Worm (Caenorhabditis elegans): ENCODE data around the gene H43I07.4.

ce11 chrV:4187144-4187485 lies 28.8 kb upstream of the H43I07.4 start, which contains the start of gene nhr-114:
- TF ChIP-seq hmbx-1 (tag; optimal IDR thresholded peaks at IDR 0.05) = no peak
- TF ChIP-seq ama-1 (optimal IDR thresholded peaks at IDR 0.05) = no peak
- TF ChIP-seq ceh-36 (tag; optimal IDR thresholded peaks at IDR 0.05) = no peak
- no peak for TF ChIP-seq tra-4 (tag; optimal IDR thresholded peaks at IDR 0.05)
- no peak for TF ChIP-seq scrt-1 (GFP tag; IDR thresholded peaks at IDR 0.05)
- no peak for TF ChIP-seq tbx-37 (GFP tag; conservative IDR thresholded peaks at IDR 0.05)
- no peak for TF ChIP-seq pes-1 (GFP tag; IDR thresholded peaks at IDR 0.05)
- no peak for TF ChIP-seq B0310.2 (tag; optimal IDR thresholded peaks at IDR 0.05)
- TF ChIP-seq hnd-1 (tag; optimal IDR thresholded peaks at IDR 0.05) = no peak
- TF ChIP-seq flt-1 (GFP tag; IDR thresholded peaks at IDR 0.05) = no peak
- no peak for TF ChIP-seq tbx-11 (GFP tag; IDR thresholded peaks at IDR 0.05)
- TF ChIP-seq sea-1 (GFP tag; conservative IDR thresholded peaks at IDR 0.05) = no peak

Measured in whole organism, early embryonic.